Worm (Caenorhabditis elegans): ENCODE data around the gene lips-5.

DNA sequence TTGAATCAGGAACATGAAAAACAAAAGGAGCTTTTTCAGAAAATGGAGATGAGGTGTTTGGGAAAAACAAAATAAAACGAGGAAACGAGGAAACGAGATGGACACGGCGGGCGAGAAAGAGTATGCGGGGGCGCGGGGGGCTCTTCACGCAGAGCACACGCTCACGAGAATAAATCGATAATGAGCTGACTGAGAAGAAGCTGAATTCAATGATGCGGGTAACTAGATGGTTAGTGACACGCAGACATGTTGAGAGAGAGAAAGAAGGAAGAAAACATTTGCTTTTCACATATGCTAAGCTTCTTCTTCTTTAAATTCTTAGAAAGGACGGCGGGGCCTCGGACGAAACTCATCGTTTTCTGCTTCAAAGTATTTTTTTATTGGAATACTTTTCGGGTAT, 8.0 kb downstream of the lips-5 start:
- no peak for TF ChIP-seq dao-5 (tag; optimal IDR thresholded peaks at IDR 0.05)
- peak; percentile 77 for TF ChIP-seq him-1 (tag; optimal IDR thresholded peaks at IDR 0.05)

Measured in whole organism, L4/young adult.